Fruit fly (Drosophila melanogaster): ENCODE measurements around the gene Btk.

Gene Btk

DNA sequence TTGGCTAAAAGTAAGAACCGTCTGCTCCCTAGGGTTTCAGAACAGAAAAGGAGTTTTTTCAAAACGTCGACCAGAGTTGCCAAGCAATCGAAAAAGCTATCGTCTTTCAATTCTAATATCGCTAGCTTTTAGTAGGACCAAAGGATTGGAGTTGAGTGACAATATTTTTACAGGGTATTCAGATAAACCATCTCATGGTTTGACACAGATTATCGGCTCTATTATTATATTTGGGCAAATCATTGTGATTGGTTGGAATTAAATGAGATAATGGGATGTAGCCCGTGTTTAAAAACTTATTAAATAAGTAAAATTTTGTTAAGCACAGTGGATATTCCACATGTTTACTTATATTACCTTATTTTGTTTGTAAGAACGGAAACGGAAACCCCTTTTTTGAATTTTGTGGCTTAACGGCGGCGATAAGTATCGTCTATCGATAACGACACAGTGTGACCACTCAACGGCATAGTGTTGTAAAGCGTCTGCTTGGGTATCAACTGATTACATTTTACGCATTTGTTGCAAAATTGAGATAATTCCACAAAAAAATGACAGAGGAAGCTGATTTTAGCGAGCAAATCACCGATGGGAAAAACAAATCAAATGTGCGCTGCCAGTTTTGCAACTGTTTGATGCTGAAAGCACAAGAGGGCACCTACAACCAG is 19.1 kb upstream of the Btk start, which contains the start of the genes mtsh and strat (continued):
- TF ChIP-seq Fer3 (tag; optimal IDR thresholded peaks at IDR 0.05) (peak; percentile 73), CG7556 (GFP tag; optimal IDR thresholded peaks at IDR 0.05) (peak; percentile 54), CG18599 (GFP tag; optimal IDR thresholded peaks at IDR 0.05) (peak; percentile 66), pfk (GFP tag; optimal IDR thresholded peaks at IDR 0.05) (peak; percentile 5), CG4328 (GFP tag; optimal IDR thresholded peaks at IDR 0.05) (peak; percentile 66), knrl (GFP tag; IDR thresholded peaks at IDR 0.05; ENCODE audit: partially characterized antibody) (peak; percentile 48; the same call in 2 of the 3 replicates), Ada2b (GFP tag; IDR thresholded peaks at IDR 0.05) (peak; percentile 16; the same call in 1 of the 2 replicates), CkIIα-i1 (GFP tag; IDR thresholded peaks at IDR 0.05) (no peak), Doc3 (GFP tag; IDR thresholded peaks at IDR 0.05; ENCODE audit: partially characterized antibody) (no peak; the same call in 2 of the 3 replicates), ERR (GFP tag; optimal IDR thresholded peaks at IDR 0.05) (peak; percentile 44), exex (tag; optimal IDR thresholded peaks at IDR 0.05) (peak; percentile 44), mirr (GFP tag; optimal IDR thresholded peaks at IDR 0.05) (peak; percentile 87), lab (GFP tag; optimal IDR thresholded peaks at IDR 0.05) (peak; percentile 88), Spps (tag; optimal IDR thresholded peaks at IDR 0.05) (peak; percentile 18), CG3163 (GFP tag; optimal IDR thresholded peaks at IDR 0.05) (peak; percentile 11), caup (GFP tag; optimal IDR thresholded peaks at IDR 0.05; ENCODE audit: severe bottlenecking) (peak; percentile 86), slp2 (GFP tag; optimal IDR thresholded peaks at IDR 0.05) (peak; percentile 21), Asciz (GFP tag; optimal IDR thresholded peaks at IDR 0.05) (peak; percentile 70), tup (GFP tag; optimal IDR thresholded peaks at IDR 0.05) (no peak), CG8924 (tag; optimal IDR thresholded peaks at IDR 0.05) (peak; percentile 16), tx (GFP tag; optimal IDR thresholded peaks at IDR 0.05) (no peak), CG11723 (GFP tag; optimal IDR thresholded peaks at IDR 0.05) (peak; percentile 32), wek (GFP tag; optimal IDR thresholded peaks at IDR 0.05) (peak; percentile 3), Xbp1 (GFP tag; optimal IDR thresholded peaks at IDR 0.05) (peak; percentile 66), CG7357 (GFP tag; IDR thresholded peaks at IDR 0.05) (no peak), Dref (GFP tag; IDR thresholded peaks at IDR 0.05) (peak; percentile 90), CG4854 (GFP tag; optimal IDR thresholded peaks at IDR 0.05) (peak; percentile 63), CG32772 (GFP tag; IDR thresholded peaks at IDR 0.05) (no peak; the same call in 1 of the 2 replicates), Deaf1 (tag; optimal IDR thresholded peaks at IDR 0.05) (no peak), onecut (GFP tag; IDR thresholded peaks at IDR 0.05) (no peak; the same call in 1 of the 2 replicates), hkb (optimal IDR thresholded peaks at IDR 0.05) (no peak), hkb (GFP tag; IDR thresholded peaks at IDR 0.05) (peak; percentile 37), ci (GFP tag; IDR thresholded peaks at IDR 0.05) (peak; percentile 89), pb (GFP tag; optimal IDR thresholded peaks at IDR 0.05) (peak; percentile 37), CG7839 (tag; optimal IDR thresholded peaks at IDR 0.05) (no peak), gcm2 (GFP tag; optimal IDR thresholded peaks at IDR 0.05) (no peak), CG10979 (tag; optimal IDR thresholded peaks at IDR 0.05) (peak; percentile 55), Lim3 (GFP tag; IDR thresholded peaks at IDR 0.05) (no peak), NfI (GFP tag; optimal IDR thresholded peaks at IDR 0.05) (peak; percentile 64), CG18262 (tag; optimal IDR thresholded peaks at IDR 0.05) (peak; percentile 60), CG15479 (GFP tag; optimal IDR thresholded peaks at IDR 0.05) (peak; percentile 47)

Measured in whole organism, embryonic.